Fruit fly (Drosophila melanogaster) whole organism, embryonic: Measurements from ENCODE around the gene CG9471.

Experiments used
- Abd-B ChIP-seq: fragments of 200-800 bp; sonication (Bioruptor generic); optimal IDR thresholded peaks from 2 replicates; lab custom pipeline; 2018; ENCODE audit warnings: missing biosample characterization, mild to moderate bottlenecking, missing genetic modification characterization, moderate library complexity
- Adf1 ChIP-seq: fragments of 200-800 bp; sonication (Bioruptor generic); IDR thresholded peaks from 2 replicates; pipeline ENCODE4 v1.3.6; 2022; ENCODE audit warnings: missing biosample characterization, missing genetic modification characterization
- Antp ChIP-seq: fragments of 200-800 bp; sonication (Bioruptor generic); optimal IDR thresholded peaks from 3 replicates; lab custom pipeline; 2016; ENCODE audit warnings: missing biosample characterization, missing genetic modification characterization
- Awh ChIP-seq: fragments of 200-800 bp; sonication (Bioruptor generic); IDR thresholded peaks from 2 replicates; pipeline ENCODE4, ENCODE4 v1.3.6; 2022; ENCODE audit warnings: missing biosample characterization, missing genetic modification characterization
- CG10274 ChIP-seq: fragments of 200-800 bp; sonication (Bioruptor generic); optimal IDR thresholded peaks from 3 replicates; lab custom pipeline; 2017; ENCODE audit warnings: missing biosample characterization, mild to moderate bottlenecking, missing genetic modification characterization
- CG11093 ChIP-seq: fragments of 200-800 bp; sonication (Bioruptor generic); IDR thresholded peaks from 3 replicates; pipeline ENCODE4 v1.3.6; 2022; ENCODE audit warnings: missing biosample characterization, missing genetic modification characterization
- CG11247 ChIP-seq: fragments of 200-800 bp; sonication (Bioruptor generic); IDR thresholded peaks from 2 replicates; pipeline ENCODE4 v1.3.6; 2022; ENCODE audit warnings: missing biosample characterization, missing genetic modification characterization
- CG11723 ChIP-seq: fragments of 200-800 bp; sonication (Bioruptor generic); optimal IDR thresholded peaks from 2 replicates; lab custom pipeline; 2017; ENCODE audit warnings: missing biosample characterization, mild to moderate bottlenecking, missing genetic modification characterization
- CG12236 ChIP-seq: fragments of 200-800 bp; sonication (Bioruptor generic); optimal IDR thresholded peaks from 2 replicates; lab custom pipeline; 2016; ENCODE audit warnings: missing biosample characterization, missing genetic modification characterization
- CG16779 ChIP-seq: fragments of 200-800 bp; sonication (Bioruptor generic); IDR thresholded peaks from 2 replicates; pipeline ENCODE4 v1.3.6; 2022; ENCODE audit warnings: missing biosample characterization, missing genetic modification characterization
- CG18599 ChIP-seq: fragments of 200-800 bp; sonication (Bioruptor generic); optimal IDR thresholded peaks from 3 replicates; lab custom pipeline; 2017; ENCODE audit warnings: missing biosample characterization, missing genetic modification characterization, mild to moderate bottlenecking, moderate library complexity, missing genetic modification reagents
- CG31365 ChIP-seq: fragments of 200-800 bp; sonication (Bioruptor generic); optimal IDR thresholded peaks from 2 replicates; lab custom pipeline; 2018; ENCODE audit warnings: missing biosample characterization, mild to moderate bottlenecking, missing genetic modification characterization
- CG4424 ChIP-seq: fragments of 200-800 bp; sonication (Bioruptor generic); optimal IDR thresholded peaks from 3 replicates; lab custom pipeline; 2016; ENCODE audit warnings: missing biosample characterization, missing genetic modification characterization
- CG6689 ChIP-seq: fragments of 200-800 bp; sonication (Bioruptor generic); IDR thresholded peaks from 2 replicates; pipeline ENCODE4 v1.3.6; 2022; ENCODE audit warnings: missing biosample characterization, missing genetic modification characterization
- CG6791 ChIP-seq: fragments of 200-800 bp; sonication (Bioruptor generic); IDR thresholded peaks from 3 replicates; pipeline ENCODE4 v1.3.6; 2022; ENCODE audit warnings: missing biosample characterization, missing genetic modification characterization; ENCODE audit not compliant: partially characterized antibody
- CG7556 ChIP-seq: fragments of 200-800 bp; sonication (Bioruptor generic); optimal IDR thresholded peaks from 2 replicates; lab custom pipeline; 2017; ENCODE audit warnings: missing biosample characterization, mild to moderate bottlenecking, missing genetic modification characterization
- CG8089 ChIP-seq: fragments of 200-800 bp; sonication (Bioruptor generic); optimal IDR thresholded peaks from 3 replicates; lab custom pipeline; 2016; ENCODE audit warnings: missing biosample characterization, missing genetic modification characterization
- CG8944 ChIP-seq: fragments of 200-800 bp; sonication (Bioruptor generic); optimal IDR thresholded peaks from 3 replicates; lab custom pipeline; 2016; ENCODE audit warnings: missing biosample characterization, missing genetic modification characterization
- CG9437 ChIP-seq: fragments of 200-800 bp; sonication (Bioruptor generic); optimal IDR thresholded peaks from 2 replicates; lab custom pipeline; 2018; ENCODE audit warnings: missing biosample characterization, mild to moderate bottlenecking, missing genetic modification characterization
- CkIIα-i1 ChIP-seq: fragments of 200-800 bp; sonication (Bioruptor generic); IDR thresholded peaks from 2 replicates; pipeline ENCODE4 v1.3.6; 2022; ENCODE audit warnings: missing biosample characterization, missing genetic modification characterization
- Dbx ChIP-seq: fragments of 200-800 bp; sonication (Bioruptor generic); IDR thresholded peaks from 3 replicates; pipeline ENCODE4 v1.3.6; 2022; ENCODE audit warnings: missing biosample characterization, missing genetic modification characterization
- Drgx ChIP-seq: fragments of 200-800 bp; sonication (Bioruptor generic); IDR thresholded peaks from 2 replicates; pipeline ENCODE4 v1.3.6; 2022; ENCODE audit warnings: missing biosample characterization, missing genetic modification characterization
- H15 ChIP-seq: fragments of 200-800 bp; sonication (Bioruptor generic); IDR thresholded peaks from 3 replicates; pipeline ENCODE4 v1.3.6; 2022; ENCODE audit warnings: missing biosample characterization, missing genetic modification characterization
- Med ChIP-seq: fragments of 200-800 bp; sonication (Bioruptor generic); peaks from one replicate; lab custom pipeline; 2016; ENCODE audit warnings: missing biosample characterization, missing genetic modification characterization, mild to moderate bottlenecking, inconsistent platforms, moderate library complexity
- NC2β ChIP-seq: fragments of 200-800 bp; sonication (Bioruptor generic); optimal IDR thresholded peaks from 2 replicates; lab custom pipeline; 2016; ENCODE audit warnings: missing biosample characterization, missing genetic modification characterization
- Opbp ChIP-seq: fragments of 200-800 bp; sonication (Bioruptor generic); IDR thresholded peaks from 3 replicates; pipeline ENCODE4 v1.3.6; 2022; ENCODE audit warnings: missing biosample characterization, missing genetic modification characterization; ENCODE audit not compliant: partially characterized antibody
- Side ChIP-seq: fragments of 200-800 bp; sonication (Bioruptor generic); optimal IDR thresholded peaks from 2 replicates; lab custom pipeline; 2016; ENCODE audit warnings: missing biosample characterization, missing genetic modification characterization
- Ssrp ChIP-seq: fragments of 200-800 bp; sonication (Bioruptor generic); optimal IDR thresholded peaks from 2 replicates; lab custom pipeline; 2018; ENCODE audit warnings: missing biosample characterization, mild to moderate bottlenecking, missing genetic modification characterization, moderate library complexity
- YL-1 ChIP-seq: fragments of 200-800 bp; sonication (Bioruptor generic); optimal IDR thresholded peaks from 3 replicates; lab custom pipeline; 2017; ENCODE audit warnings: missing biosample characterization, mild to moderate bottlenecking, missing genetic modification characterization
- ash1 ChIP-seq: fragments of 200-800 bp; sonication (Bioruptor generic); optimal IDR thresholded peaks from 2 replicates; lab custom pipeline; 2018; ENCODE audit warnings: missing biosample characterization, mild to moderate bottlenecking, missing genetic modification characterization
- bigmax ChIP-seq: fragments of 200-800 bp; sonication (Bioruptor generic); optimal IDR thresholded peaks from 2 replicates; lab custom pipeline; 2018; ENCODE audit warnings: missing biosample characterization, mild to moderate bottlenecking, missing genetic modification characterization
- bowl ChIP-seq: fragments of 200-800 bp; sonication (Bioruptor generic); IDR thresholded peaks from 2 replicates; pipeline ENCODE4 v1.3.6; 2022; ENCODE audit warnings: missing biosample characterization, missing genetic modification characterization
- cad ChIP-seq: fragments of >200 bp; optimal IDR thresholded peaks from 2 replicates; lab custom pipeline; 2017; ENCODE audit warnings: missing biosample characterization, missing genetic modification characterization
- cg ChIP-seq: fragments of 200-800 bp; sonication (Bioruptor generic); optimal IDR thresholded peaks from 3 replicates; lab custom pipeline; 2019; ENCODE audit warnings: missing biosample characterization, mild to moderate bottlenecking, missing genetic modification characterization, moderate library complexity
- chm ChIP-seq: fragments of 200-800 bp; sonication (Bioruptor generic); IDR thresholded peaks from 2 replicates; pipeline ENCODE4 v1.3.6; 2022; ENCODE audit warnings: missing biosample characterization, missing genetic modification characterization
- crc ChIP-seq: fragments of 200-800 bp; sonication (Bioruptor generic); optimal IDR thresholded peaks from 2 replicates; lab custom pipeline; 2016; ENCODE audit warnings: missing biosample characterization, missing genetic modification characterization
- emc ChIP-seq: fragments of 200-800 bp; sonication (Bioruptor generic); optimal IDR thresholded peaks from 2 replicates; lab custom pipeline; 2016; ENCODE audit warnings: missing biosample characterization, missing genetic modification characterization
- ftz-f1 ChIP-seq: fragments of 200-800 bp; sonication (Bioruptor generic); optimal IDR thresholded peaks from 2 replicates; lab custom pipeline; 2016; ENCODE audit warnings: missing biosample characterization, missing genetic modification characterization
- gfzf ChIP-seq: fragments of 200-800 bp; sonication (Bioruptor generic); optimal IDR thresholded peaks from 2 replicates; lab custom pipeline; 2016; ENCODE audit warnings: missing biosample characterization, mild to moderate bottlenecking, missing genetic modification characterization, moderate library complexity
- jigr1 ChIP-seq: fragments of 200-800 bp; sonication (Bioruptor generic); IDR thresholded peaks from 3 replicates; pipeline ENCODE4 v1.3.6; 2022; ENCODE audit warnings: missing biosample characterization, missing genetic modification characterization
- lab ChIP-seq: fragments of 200-800 bp; sonication (Bioruptor generic); optimal IDR thresholded peaks from 3 replicates; lab custom pipeline; 2017; ENCODE audit warnings: missing biosample characterization, missing genetic modification characterization, mild to moderate bottlenecking, moderate library complexity, missing genetic modification reagents
- prd ChIP-seq, 3 experiments: fragments of >200 bp in 2 of 3; fragments of 200-800 bp in 1 of 3; sonication (Bioruptor generic) in 1 of 3; optimal IDR thresholded peaks in 2 of 3; IDR thresholded peaks in 1 of 3; 2 replicates in 2 of 3; 3 replicates in 1 of 3; pipeline versions ENCODE4 v1.3.6 to Lab custom; 2017 to 2022; ENCODE audit warnings: missing biosample characterization in 1 of 3, missing genetic modification characterization in 1 of 3
- sc ChIP-seq, 3 experiments: fragments of >200 bp in 2 of 3; fragments of 200-800 bp in 1 of 3; sonication (Bioruptor generic) in 1 of 3; optimal IDR thresholded peaks; 2 replicates in 2 of 3; 3 replicates in 1 of 3; lab custom pipeline; 2017; ENCODE audit warnings: mild to moderate bottlenecking in 1 of 3, missing biosample characterization in 1 of 3, missing genetic modification characterization in 1 of 3, missing genetic modification reagents in 1 of 3
- schlank ChIP-seq: fragments of 200-800 bp; sonication (Bioruptor generic); optimal IDR thresholded peaks from 2 replicates; lab custom pipeline; 2018; ENCODE audit warnings: missing biosample characterization, mild to moderate bottlenecking, missing genetic modification characterization
- seq ChIP-seq: fragments of 200-800 bp; sonication (Bioruptor generic); IDR thresholded peaks from 2 replicates; pipeline ENCODE4 v1.3.6; 2022; ENCODE audit warnings: missing biosample characterization, missing genetic modification characterization
- slp2 ChIP-seq: fragments of 200-800 bp; sonication (Bioruptor generic); optimal IDR thresholded peaks from 2 replicates; lab custom pipeline; 2016; ENCODE audit warnings: missing biosample characterization, missing genetic modification characterization
- tap ChIP-seq: fragments of 200-800 bp; optimal IDR thresholded peaks from 3 replicates; lab custom pipeline; 2019; ENCODE audit warnings: missing biosample characterization, mild to moderate bottlenecking, missing genetic modification characterization, moderate library complexity
- ttk ChIP-seq: fragments of 200-800 bp; sonication (Bioruptor generic); IDR thresholded peaks from 2 replicates; pipeline ENCODE4 v2.1.2; 2022; ENCODE audit warnings: missing biosample characterization, missing genetic modification characterization
- zfh2 ChIP-seq: fragments of 200-800 bp; sonication (Bioruptor generic); optimal IDR thresholded peaks from 2 replicates; lab custom pipeline; 2016; ENCODE audit warnings: missing biosample characterization, missing genetic modification characterization

The CG9471 gene

DNA sequence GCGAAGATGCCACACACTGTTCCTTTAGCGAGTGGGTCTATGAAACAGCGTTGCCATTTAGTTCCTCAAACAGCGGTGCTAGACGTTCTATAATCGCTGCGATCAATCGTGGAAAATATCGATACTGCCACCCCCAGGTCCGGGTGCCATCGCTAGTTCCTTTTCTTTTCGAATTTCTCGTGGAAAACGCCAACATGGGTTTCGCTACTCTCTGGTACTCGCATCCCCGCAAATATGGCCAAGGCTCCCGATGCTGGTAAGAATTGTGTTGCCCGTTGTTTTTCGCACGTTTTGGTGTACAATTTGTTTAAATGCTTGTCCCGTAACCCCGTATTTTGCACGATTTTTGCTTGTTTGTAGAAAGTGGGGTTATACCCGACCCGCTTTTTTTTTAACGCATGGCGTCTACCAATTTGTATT, 6.6 kb upstream of the CG9471 start, which contains the start of gene RpS29 (continued):
- TF ChIP-seq CG8089 (GFP tag; lab: Kevin White, UChicago), result peak; percentile 80
- peak; percentile 38 for TF ChIP-seq tap
- peak; percentile 68; the same call in 1 of the 3 replicates for TF ChIP-seq H15 (GFP tag; lab: Robert Waterston, UW)
- TF ChIP-seq CG18599 (GFP tag; lab: Kevin White, UChicago), result peak; percentile 86
- TF ChIP-seq CG11723 (GFP tag; lab: Kevin White, UChicago), result peak; percentile 68
- TF ChIP-seq schlank (tag; lab: Kevin White, UChicago), result peak; percentile 85

DNA sequence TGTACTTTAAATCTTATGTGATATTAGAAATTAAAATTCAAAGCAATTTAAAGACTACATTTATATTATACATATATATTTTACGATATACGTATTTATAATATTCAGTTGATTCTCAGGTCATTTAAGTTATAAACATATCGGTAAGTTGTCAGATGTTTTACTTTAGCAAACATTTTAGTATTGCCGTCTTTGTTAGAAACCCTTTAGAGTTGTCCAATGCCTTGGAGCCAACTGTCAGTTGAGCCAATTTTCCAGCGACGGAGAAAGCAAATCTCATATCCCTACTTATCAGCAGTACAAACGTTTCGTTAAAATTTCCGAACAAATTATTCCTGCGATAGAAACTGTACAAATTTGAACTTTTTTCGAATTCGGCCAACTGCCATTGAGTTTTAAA, 3.5 kb upstream of the CG9471 start, which contains the start of gene topi:
Gene topi (plus strand): TSS at position 301 of the 400 bp plus-strand sequence.
- TF ChIP-seq emc, result no peak
- no peak for TF ChIP-seq CG6791 (GFP tag; lab: Robert Waterston, UW)
- TF ChIP-seq Drgx (GFP tag; lab: Robert Waterston, UW), result no peak
- TF ChIP-seq YL-1, result no peak
- no peak for TF ChIP-seq cad (GFP tag; lab: Kevin White, UChicago)
- TF ChIP-seq CG31365 (tag; lab: Kevin White, UChicago), result no peak
- no peak for TF ChIP-seq CG10274 (GFP tag; lab: Kevin White, UChicago)
- no peak for TF ChIP-seq zfh2
- TF ChIP-seq crc (GFP tag; lab: Kevin White, UChicago), result no peak
- no peak for TF ChIP-seq NC2β (GFP tag; lab: Kevin White, UChicago)
- TF ChIP-seq seq (GFP tag; lab: Robert Waterston, UW), result no peak
- TF ChIP-seq Antp (GFP tag; lab: Kevin White, UChicago), result no peak
- TF ChIP-seq, all 482 proteins: peak for 0

DNA sequence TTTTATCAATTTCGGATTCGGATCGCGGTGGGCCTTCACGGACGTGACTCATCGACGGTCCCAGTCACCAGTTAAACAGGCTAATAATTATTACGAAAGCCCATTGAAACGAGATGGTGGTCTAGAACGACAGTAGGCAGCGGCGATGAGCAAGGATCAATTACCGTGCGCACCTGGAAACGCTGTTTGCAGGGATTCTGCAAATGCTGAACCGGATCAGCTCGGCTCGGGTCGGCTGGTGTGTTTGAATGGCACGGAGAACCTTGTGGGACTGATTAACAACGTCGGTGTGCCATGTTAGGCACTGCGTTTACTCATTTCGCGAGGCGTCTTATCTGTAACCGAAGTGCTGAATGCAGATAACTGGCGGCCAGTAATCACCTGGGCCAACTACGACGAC, 2.8 kb upstream of the CG9471 start, which contains the start of gene Whamy:
Gene Whamy (minus strand): TSS at position 273 of the 400 bp plus-strand sequence.
- TF ChIP-seq Awh (no peak), CG8944 (no peak), gfzf (GFP tag; lab: Kevin White, UChicago) (no peak), jigr1 (GFP tag; lab: Robert Waterston, UW) (no peak), ftz-f1 (GFP tag; lab: Kevin White, UChicago) (peak; percentile 49), Med (GFP tag; lab: Kevin White, UChicago) (peak; percentile 70), CG11247 (GFP tag; lab: Robert Waterston, UW) (no peak), lab (GFP tag; lab: Kevin White, UChicago) (peak; percentile 66), CG11093 (no peak), Dbx (GFP tag; lab: Robert Waterston, UW) (no peak), Adf1 (no peak), bigmax (no peak), ash1 (GFP tag; lab: Kevin White, UChicago) (no peak), prd (optimal IDR thresholded peaks at IDR 0.05; lab: Kevin White, UChicago) (no peak), prd (GFP tag; IDR thresholded peaks at IDR 0.05; lab: Robert Waterston, UW) (no peak), Side (no peak), bowl (no peak), cg (GFP tag; lab: Kevin White, UChicago) (no peak), CG12236 (GFP tag; lab: Kevin White, UChicago) (no peak), sc (optimal IDR thresholded peaks at IDR 0.05; lab: Kevin White, UChicago) (no peak), sc (GFP tag; optimal IDR thresholded peaks at IDR 0.05; lab: Kevin White, UChicago) (no peak), Opbp (GFP tag; lab: Robert Waterston, UW) (no peak), ttk (no peak), CG6689 (no peak), CkIIα-i1 (GFP tag; lab: Robert Waterston, UW) (no peak), CG4424 (GFP tag; lab: Kevin White, UChicago) (no peak), CG16779 (GFP tag; lab: Robert Waterston, UW) (no peak), chm (GFP tag; lab: Robert Waterston, UW) (no peak), CG9437 (no peak), slp2 (GFP tag; lab: Kevin White, UChicago) (no peak), CG7556 (GFP tag; lab: Kevin White, UChicago) (no peak), Abd-B (no peak), Ssrp (tag; lab: Kevin White, UChicago) (no peak)
